Worm (Caenorhabditis elegans) whole organism, young adult: ENCODE measurements around the gene nifk-1.

Source experiments
- B0019.2 ChIP-seq: fragments of 200-800 bp; sonication (Bioruptor generic); conservative IDR thresholded peaks from 2 replicates; pipeline ENCODE4 v1.3.6; 2022; ENCODE audit warnings: missing genetic modification reagents, missing genetic modification characterization, missing compliant biosample characterization
- B0035.1 ChIP-seq: sonication (generic microtip); optimal IDR thresholded peaks from 2 replicates; lab custom pipeline; 2016; ENCODE audit warnings: missing genetic modification characterization, mild to moderate bottlenecking, missing compliant biosample characterization, missing genotype, missing genetic modification reagents
- B0261.1 ChIP-seq: sonication (generic microtip); optimal IDR thresholded peaks from 2 replicates; lab custom pipeline; 2016; ENCODE audit warnings: mild to moderate bottlenecking, missing genetic modification characterization, moderate library complexity, missing compliant biosample characterization
- C17E4.6 ChIP-seq: fragments of 200-800 bp; sonication (Bioruptor generic); IDR thresholded peaks from 2 replicates; pipeline ENCODE4 v1.3.6; 2022; ENCODE audit warnings: missing genetic modification reagents, missing genetic modification characterization, missing compliant biosample characterization
- D2030.7 ChIP-seq: fragments of 200-800 bp; sonication (Bioruptor generic); IDR thresholded peaks from 2 replicates; pipeline ENCODE4 v1.3.6; 2022; ENCODE audit warnings: missing genetic modification reagents, missing genetic modification characterization, missing compliant biosample characterization
- F37B4.10 ChIP-seq: fragments of 200-800 bp; sonication (Bioruptor generic); IDR thresholded peaks from 2 replicates; pipeline ENCODE4 v1.3.6; 2022; ENCODE audit warnings: missing genetic modification characterization, missing compliant biosample characterization
- F52B5.7 ChIP-seq: sonication (generic microtip); optimal IDR thresholded peaks from 2 replicates; lab custom pipeline; 2016; ENCODE audit warnings: mild to moderate bottlenecking, missing genetic modification characterization, missing compliant biosample characterization
- K11D2.4 ChIP-seq: fragments of 200-800 bp; sonication (Bioruptor generic); IDR thresholded peaks from 2 replicates; pipeline ENCODE4 v1.3.6; 2022; ENCODE audit warnings: missing genetic modification reagents, missing genetic modification characterization, missing compliant biosample characterization
- Y53F4B.3 ChIP-seq: fragments of 200-800 bp; sonication (Bioruptor generic); IDR thresholded peaks from 2 replicates; pipeline ENCODE4 v1.3.6; 2022; ENCODE audit warnings: missing genetic modification reagents, missing genetic modification characterization, missing compliant biosample characterization
- Y67H2A.10 ChIP-seq: fragments of 200-800 bp; sonication (Bioruptor generic); conservative IDR thresholded peaks from 2 replicates; pipeline ENCODE4 v1.3.6; 2022; ENCODE audit warnings: missing genetic modification reagents, missing genetic modification characterization, missing compliant biosample characterization
- Y95B8A.8 ChIP-seq: fragments of 200-800 bp; sonication (Bioruptor generic); IDR thresholded peaks from 2 replicates; pipeline ENCODE4 v1.3.6; 2022; ENCODE audit warnings: missing genetic modification reagents, missing genetic modification characterization, missing compliant biosample characterization
- ama-1 ChIP-seq, 3 experiments: fragments of 150-350 bp in 1 of 3; sonication (generic microtip) in 2 of 3; optimal IDR thresholded peaks; 2 replicates each; lab custom pipeline; 2014 to 2018; ENCODE audit warnings: missing biosample characterization in 2 of 3, missing genetic modification characterization in 2 of 3, missing genetic modification reagents in 2 of 3
- aptf-2 ChIP-seq: fragments of 200-800 bp; sonication (Bioruptor generic); conservative IDR thresholded peaks from 2 replicates; pipeline ENCODE4 v1.3.6; 2022; ENCODE audit warnings: missing genetic modification reagents, missing genetic modification characterization, missing compliant biosample characterization
- athp-1 ChIP-seq: sonication (generic microtip); optimal IDR thresholded peaks from 2 replicates; lab custom pipeline; 2017; ENCODE audit warnings: mild to moderate bottlenecking, missing genetic modification characterization, missing compliant biosample characterization
- attf-5 ChIP-seq: fragments of 200-800 bp; sonication (Bioruptor generic); optimal IDR thresholded peaks from 2 replicates; lab custom pipeline; 2018; ENCODE audit warnings: mild to moderate bottlenecking, missing genetic modification characterization, missing compliant biosample characterization
- bed-1 ChIP-seq: fragments of 200-800 bp; sonication (Bioruptor generic); IDR thresholded peaks from 2 replicates; pipeline ENCODE4 v1.3.6; 2022; ENCODE audit warnings: missing genetic modification reagents, missing genetic modification characterization, missing compliant biosample characterization
- bed-2 ChIP-seq: fragments of 200-800 bp; sonication (Bioruptor generic); IDR thresholded peaks from 2 replicates; pipeline ENCODE4 v1.3.6; 2022; ENCODE audit warnings: missing genetic modification reagents, missing genetic modification characterization, missing compliant biosample characterization
- ceh-91 ChIP-seq: fragments of 200-800 bp; sonication (Bioruptor generic); IDR thresholded peaks from 2 replicates; pipeline ENCODE4 v1.3.6; 2022; ENCODE audit warnings: missing genetic modification reagents, missing genetic modification characterization, missing compliant biosample characterization
- dpff-1 ChIP-seq: sonication (generic microtip); optimal IDR thresholded peaks from 2 replicates; lab custom pipeline; 2017; ENCODE audit warnings: mild to moderate bottlenecking, missing genetic modification characterization, missing compliant biosample characterization
- ekl-4 ChIP-seq: fragments of 200-800 bp; sonication (Bioruptor generic); IDR thresholded peaks from 2 replicates; pipeline ENCODE4 v1.3.6; 2022; ENCODE audit warnings: missing genetic modification reagents, missing genetic modification characterization, missing compliant biosample characterization
- ets-4 ChIP-seq: fragments of 200-800 bp; sonication (Bioruptor generic); optimal IDR thresholded peaks from 2 replicates; lab custom pipeline; 2018; ENCODE audit warnings: mild to moderate bottlenecking, missing genetic modification characterization, missing compliant biosample characterization
- fkh-3 ChIP-seq: sonication (generic microtip); optimal IDR thresholded peaks from 2 replicates; lab custom pipeline; 2016; ENCODE audit warnings: mild to moderate bottlenecking, missing genetic modification characterization, missing compliant biosample characterization
- him-1 ChIP-seq: sonication (generic microtip); optimal IDR thresholded peaks from 2 replicates; lab custom pipeline; 2016; ENCODE audit warnings: missing genotype, missing genetic modification reagents, missing genetic modification characterization, missing compliant biosample characterization
- hmg-20 ChIP-seq: fragments of 200-800 bp; sonication (Bioruptor generic); IDR thresholded peaks from 2 replicates; pipeline ENCODE4 v1.3.6; 2022; ENCODE audit warnings: missing genetic modification reagents, missing genetic modification characterization, missing compliant biosample characterization
- hsf-1 ChIP-seq: fragments of 200-800 bp; sonication (Bioruptor generic); IDR thresholded peaks from 2 replicates; pipeline ENCODE4 v1.3.6; 2022; ENCODE audit warnings: missing genetic modification reagents, missing genetic modification characterization, missing compliant biosample characterization
- lin-26 ChIP-seq: fragments of 200-800 bp; sonication (Bioruptor generic); IDR thresholded peaks from 2 replicates; pipeline ENCODE4 v1.3.6; 2022; ENCODE audit warnings: missing genetic modification reagents, missing genetic modification characterization, missing compliant biosample characterization
- lin-35 ChIP-seq, 3 experiments: fragments of 150-350 bp in 2 of 3; sonication (generic microtip) in 1 of 3; optimal IDR thresholded peaks; 2 replicates each; lab custom pipeline; 2014 to 2018; ENCODE audit warnings: missing biosample characterization in 3 of 3, missing genetic modification characterization in 3 of 3, missing genetic modification reagents in 3 of 3
- lsl-1 ChIP-seq: fragments of 200-800 bp; sonication (Bioruptor generic); optimal IDR thresholded peaks from 2 replicates; lab custom pipeline; 2018; ENCODE audit warnings: mild to moderate bottlenecking, missing genetic modification characterization, moderate library complexity, missing compliant biosample characterization
- madf-10 ChIP-seq: sonication (generic microtip); optimal IDR thresholded peaks from 2 replicates; lab custom pipeline; 2016; ENCODE audit warnings: mild to moderate bottlenecking, missing genetic modification characterization, missing compliant biosample characterization
- madf-6 ChIP-seq: fragments of 200-800 bp; sonication (Bioruptor generic); IDR thresholded peaks from 2 replicates; pipeline ENCODE4 v1.3.6; 2022; ENCODE audit warnings: missing genetic modification reagents, missing genetic modification characterization, missing compliant biosample characterization
- madf-8 ChIP-seq: fragments of 200-800 bp; sonication (Bioruptor generic); conservative IDR thresholded peaks from 2 replicates; pipeline ENCODE4 v1.3.6; 2022; ENCODE audit warnings: missing genetic modification reagents, missing genetic modification characterization, missing compliant biosample characterization
- nfyb-1 ChIP-seq: fragments of 200-800 bp; sonication (Bioruptor generic); IDR thresholded peaks from 2 replicates; pipeline ENCODE4 v1.3.6; 2022; ENCODE audit warnings: missing genetic modification reagents, missing genetic modification characterization, missing compliant biosample characterization
- nhr-120 ChIP-seq: fragments of 200-800 bp; sonication (Bioruptor generic); IDR thresholded peaks from 2 replicates; pipeline ENCODE4 v1.3.6; 2022; ENCODE audit warnings: missing genetic modification characterization, missing compliant biosample characterization
- pbrm-1 ChIP-seq: fragments of 200-800 bp; sonication (Bioruptor generic); IDR thresholded peaks from 2 replicates; pipeline ENCODE4 v1.3.6; 2022; ENCODE audit warnings: missing genetic modification reagents, missing genetic modification characterization, missing compliant biosample characterization
- sea-2 ChIP-seq: fragments of 200-800 bp; sonication (Bioruptor generic); IDR thresholded peaks from 2 replicates; pipeline ENCODE4 v1.3.6; 2022; ENCODE audit warnings: missing genetic modification characterization, missing compliant biosample characterization
- sptf-2 ChIP-seq: fragments of 200-800 bp; sonication (Bioruptor generic); optimal IDR thresholded peaks from 2 replicates; lab custom pipeline; 2018; ENCODE audit warnings: mild to moderate bottlenecking, missing genetic modification characterization, missing compliant biosample characterization
- tbp1 ChIP-seq: fragments of 200-800 bp; sonication (Bioruptor generic); optimal IDR thresholded peaks from 2 replicates; lab custom pipeline; 2018; ENCODE audit warnings: mild to moderate bottlenecking, missing genetic modification characterization, missing compliant biosample characterization
- tbx-9 ChIP-seq: sonication (generic microtip); optimal IDR thresholded peaks from 2 replicates; lab custom pipeline; 2016; ENCODE audit warnings: borderline replicate concordance, missing genetic modification characterization, inconsistent platforms, missing compliant biosample characterization
- ztf-18 ChIP-seq: sonication (generic microtip); optimal IDR thresholded peaks from 2 replicates; lab custom pipeline; 2016; ENCODE audit warnings: missing genotype, mild to moderate bottlenecking, missing genetic modification characterization, missing compliant biosample characterization
- ztf-26 ChIP-seq: sonication (generic microtip); optimal IDR thresholded peaks from 2 replicates; lab custom pipeline; 2017; ENCODE audit warnings: missing genetic modification characterization, missing compliant biosample characterization

nifk-1 gene

ce11 chrIII:4696903-4697302, 3.8 kb upstream of the nifk-1 start:
- TF ChIP-seq him-1 (tag; lab: Kevin White, UChicago) (no peak), madf-8 (GFP tag; lab: Robert Waterston, UW) (no peak), bed-1 (GFP tag; lab: Robert Waterston, UW) (no peak), B0035.1 (tag; lab: Kevin White, UChicago) (no peak), madf-6 (no peak), hmg-20 (no peak), nfyb-1 (GFP tag; lab: Robert Waterston, UW) (no peak), ama-1 (optimal IDR thresholded peaks at IDR 0.05; lab: Kevin White, UChicago) (no peak), ama-1 (GFP tag; optimal IDR thresholded peaks at IDR 0.05; lab: Kevin White, UChicago) (no peak), lsl-1 (no peak), pbrm-1 (GFP tag; lab: Robert Waterston, UW) (no peak), Y95B8A.8 (GFP tag; lab: Robert Waterston, UW) (no peak), ceh-91 (GFP tag; lab: Robert Waterston, UW) (no peak)

- TF ChIP-seq D2030.7 (GFP tag; lab: Robert Waterston, UW): no peak
- TF ChIP-seq F37B4.10 (GFP tag; lab: Robert Waterston, UW): no peak
- TF ChIP-seq sea-2 (GFP tag; lab: Robert Waterston, UW): no peak
- peak; percentile 29 for TF ChIP-seq ztf-18 (tag; lab: Kevin White, UChicago)
- no peak for TF ChIP-seq aptf-2 (GFP tag; lab: Robert Waterston, UW)
- TF ChIP-seq tbx-9 (tag; lab: Kevin White, UChicago): no peak
- TF ChIP-seq ets-4: no peak
- TF ChIP-seq nfyb-1 (GFP tag; lab: Robert Waterston, UW): no peak
- no peak for TF ChIP-seq bed-2
- no peak for TF ChIP-seq madf-10 (tag; lab: Kevin White, UChicago)
- TF ChIP-seq ekl-4 (GFP tag; lab: Robert Waterston, UW): 0 out of 2 replicates have a peak, but pooled peaks have one; percentile 20
- no peak for TF ChIP-seq ama-1 (optimal IDR thresholded peaks at IDR 0.05; lab: Kevin White, UChicago)
- peak in 1 of 2 experiments; percentile 18 for TF ChIP-seq ama-1 (GFP tag; optimal IDR thresholded peaks at IDR 0.05; lab: Kevin White, UChicago)
- no peak for TF ChIP-seq B0261.1
- TF ChIP-seq lin-35 (GFP tag; optimal IDR thresholded peaks at IDR 0.05; lab: Kevin White, UChicago): no peak
- no peak for TF ChIP-seq sptf-2
Measured at ce11 chrIII:4695057-4695456, 1.9 kb upstream of the nifk-1 start, which contains the start of gene T04A8.7. TSS of gene T04A8.7 (plus strand) at chrIII:4695357.

- TF ChIP-seq K11D2.4 (GFP tag; lab: Robert Waterston, UW) (no peak), ceh-91 (GFP tag; lab: Robert Waterston, UW) (no peak), F52B5.7 (tag; lab: Kevin White, UChicago) (no peak), athp-1 (tag; lab: Kevin White, UChicago) (no peak), attf-5 (GFP tag; lab: Kevin White, UChicago) (no peak), C17E4.6 (GFP tag; lab: Robert Waterston, UW) (no peak), B0019.2 (GFP tag; lab: Robert Waterston, UW) (no peak), hsf-1 (GFP tag; lab: Robert Waterston, UW) (no peak), ama-1 (optimal IDR thresholded peaks at IDR 0.05; lab: Kevin White, UChicago) (no peak), ama-1 (GFP tag; optimal IDR thresholded peaks at IDR 0.05; lab: Kevin White, UChicago) (no peak), Y53F4B.3 (no peak), dpff-1 (tag; lab: Kevin White, UChicago) (no peak), ztf-26 (no peak), fkh-3 (tag; lab: Kevin White, UChicago) (no peak), tbp1 (GFP tag; lab: Kevin White, UChicago) (no peak), madf-6 (no peak), lin-26 (GFP tag; lab: Robert Waterston, UW) (no peak), Y67H2A.10 (GFP tag; lab: Robert Waterston, UW) (no peak), nhr-120 (GFP tag; lab: Robert Waterston, UW) (no peak)
Measured at ce11 chrIII:4693695-4694094, 588 bp upstream of the nifk-1 start, which contains the start of gene T04A8.8. TSS of gene T04A8.8 (plus strand) at chrIII:4693995.
